Worm (Caenorhabditis elegans) whole organism, midembryonic: ENCODE measurements around the gene T14B4.19.

Experiments used
- cog-1 ChIP-seq: sonication (generic microtip); optimal IDR thresholded peaks from 2 replicates; lab custom pipeline; 2016; ENCODE audit warnings: missing genetic modification characterization, missing compliant biosample characterization
- flt-1 ChIP-seq: fragments of 200-800 bp; sonication (Bioruptor generic); IDR thresholded peaks from 2 replicates; pipeline ENCODE4 v1.3.6; 2022; ENCODE audit warnings: missing genetic modification characterization, missing compliant biosample characterization
- klf-2 ChIP-seq: fragments of 200-800 bp; sonication (Bioruptor generic); conservative IDR thresholded peaks from 2 replicates; pipeline ENCODE4 v1.3.6; 2022; ENCODE audit warnings: missing genetic modification reagents, missing genetic modification characterization, missing compliant biosample characterization
- med-1 ChIP-seq: sonication (generic microtip); optimal IDR thresholded peaks from 2 replicates; lab custom pipeline; 2017; ENCODE audit warnings: missing genetic modification characterization, mild to moderate bottlenecking, missing compliant biosample characterization, antibody characterized with exemption, missing genetic modification reagents; ENCODE audit not compliant: insufficient read depth
- ref-1 ChIP-seq: fragments of 200-800 bp; sonication (Bioruptor generic); conservative IDR thresholded peaks from 2 replicates; pipeline ENCODE4 v1.3.6; 2022; ENCODE audit warnings: missing genetic modification reagents, missing genetic modification characterization, missing compliant biosample characterization
- ztf-23 ChIP-seq: fragments of 200-800 bp; sonication (Bioruptor generic); IDR thresholded peaks from 2 replicates; pipeline ENCODE4 v1.3.6; 2022; ENCODE audit warnings: missing genetic modification reagents, missing genetic modification characterization, missing compliant biosample characterization
- ztf-29 ChIP-seq: fragments of 200-800 bp; sonication (Bioruptor generic); IDR thresholded peaks from 2 replicates; pipeline ENCODE4 v1.3.6; 2022; ENCODE audit warnings: missing genetic modification reagents, missing genetic modification characterization, missing compliant biosample characterization

DNA sequence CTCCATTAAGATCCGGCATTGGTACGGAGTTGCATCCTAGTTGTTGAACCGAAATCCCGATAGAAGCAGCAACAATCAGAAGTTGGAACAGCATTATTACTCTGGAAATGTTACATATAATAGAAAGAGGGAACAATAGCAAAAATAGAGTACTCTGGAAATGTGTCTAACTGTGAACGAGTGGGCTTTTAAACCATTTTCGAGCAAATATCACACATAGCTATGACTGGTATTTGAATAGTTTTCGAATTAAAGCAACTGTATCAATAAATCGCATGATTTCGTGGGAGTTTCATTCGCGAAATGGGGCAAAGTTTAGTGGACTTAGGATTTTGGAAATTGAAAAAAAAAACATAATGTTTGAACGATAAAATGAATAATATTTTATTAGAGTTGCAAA lies 36.7 kb upstream of the T14B4.19 start, which contains the start of gene F41G3.10:
- TF ChIP-seq ref-1 = no peak
- no peak for TF ChIP-seq klf-2
- TF ChIP-seq flt-1 (GFP tag; lab: Robert Waterston, UW) = no peak
- no peak for TF ChIP-seq med-1 (GFP tag; lab: Kevin White, UChicago)
- TF ChIP-seq cog-1 (tag; lab: Kevin White, UChicago) = no peak
- TF ChIP-seq ztf-23 = no peak
- TF ChIP-seq ztf-29 (GFP tag; lab: Robert Waterston, UW) = no peak
